Worm (Caenorhabditis elegans) whole organism, late embryonic: Measurements from ENCODE around the gene dnj-2.

Experiments
- eyg-1 ChIP-seq: sonication (generic microtip); optimal IDR thresholded peaks from 2 replicates; lab custom pipeline; 2016; ENCODE audit warnings: missing genotype, missing genetic modification characterization, missing compliant biosample characterization
- npax-4 ChIP-seq: sonication (generic microtip); optimal IDR thresholded peaks from 2 replicates; lab custom pipeline; 2016; ENCODE audit warnings: missing genetic modification characterization, missing compliant biosample characterization
- pros-1 ChIP-seq: fragments of 150-350 bp; optimal IDR thresholded peaks from 2 replicates; lab custom pipeline; 2014; ENCODE audit warnings: missing biosample characterization, missing genetic modification reagents, missing genetic modification characterization
- unc-86 ChIP-seq: sonication (generic microtip); optimal IDR thresholded peaks from 2 replicates; lab custom pipeline; 2016; ENCODE audit warnings: missing genetic modification characterization, missing compliant biosample characterization
- ztf-16 ChIP-seq: sonication (generic microtip); optimal IDR thresholded peaks from 2 replicates; lab custom pipeline; 2017; ENCODE audit warnings: missing genetic modification characterization, missing compliant biosample characterization

ce11 chrIV:11266090-11266489, 47.7 kb downstream of the dnj-2 start, which contains the start of gene col-127:
- TF ChIP-seq pros-1 (tag; lab: Kevin White, UChicago) (no peak), unc-86 (tag; lab: Kevin White, UChicago) (no peak), npax-4 (tag; lab: Kevin White, UChicago) (no peak), eyg-1 (tag; lab: Kevin White, UChicago) (no peak), ztf-16 (no peak)
